Worm (Caenorhabditis elegans) whole organism, early embryonic: Measurements from ENCODE around the gene srx-22.
A peak's percentile ranks its signal among the peaks of the same experiment; 100 is the strongest.

Experiments used
- B0310.2 ChIP-seq: sonication (generic microtip); optimal IDR thresholded peaks from 2 replicates; lab custom pipeline; 2016; ENCODE audit warnings: mild to moderate bottlenecking, missing genetic modification characterization, missing compliant biosample characterization
- F13C5.2 ChIP-seq: sonication (generic microtip); optimal IDR thresholded peaks from 2 replicates; lab custom pipeline; 2017; ENCODE audit warnings: mild to moderate bottlenecking, missing genetic modification characterization, inconsistent platforms, missing compliant biosample characterization
- aly-1 ChIP-seq: sonication (generic microtip); optimal IDR thresholded peaks from 2 replicates; lab custom pipeline; 2016; ENCODE audit warnings: missing genetic modification characterization, missing compliant biosample characterization
- ama-1 ChIP-seq: fragments of 150-350 bp; optimal IDR thresholded peaks from 2 replicates; lab custom pipeline; 2014
- ceh-13 ChIP-seq: fragments of 200-800 bp; sonication (Bioruptor generic); optimal IDR thresholded peaks from 2 replicates; lab custom pipeline; 2018; ENCODE audit warnings: mild to moderate bottlenecking, missing genetic modification characterization, missing compliant biosample characterization
- ceh-36 ChIP-seq: sonication (generic microtip); optimal IDR thresholded peaks from 2 replicates; lab custom pipeline; 2016; ENCODE audit warnings: missing genetic modification characterization, inconsistent platforms, missing compliant biosample characterization
- ets-7 ChIP-seq: sonication (generic microtip); optimal IDR thresholded peaks from 2 replicates; lab custom pipeline; 2016; ENCODE audit warnings: missing genotype, missing genetic modification characterization, missing compliant biosample characterization
- flt-1 ChIP-seq: fragments of 200-800 bp; sonication (Bioruptor generic); IDR thresholded peaks from 2 replicates; pipeline ENCODE4 v1.3.6; 2022; ENCODE audit warnings: missing genetic modification characterization, missing compliant biosample characterization
- hmbx-1 ChIP-seq: sonication (generic microtip); optimal IDR thresholded peaks from 2 replicates; lab custom pipeline; 2016; ENCODE audit warnings: mild to moderate bottlenecking, missing genetic modification characterization, missing compliant biosample characterization
- hmg-4 ChIP-seq: fragments of 200-800 bp; sonication (Bioruptor generic); optimal IDR thresholded peaks from 2 replicates; lab custom pipeline; 2018; ENCODE audit warnings: mild to moderate bottlenecking, missing genetic modification characterization, missing compliant biosample characterization
- hnd-1 ChIP-seq: sonication (generic microtip); optimal IDR thresholded peaks from 2 replicates; lab custom pipeline; 2016; ENCODE audit warnings: missing genetic modification characterization, missing compliant biosample characterization
- pes-1 ChIP-seq: fragments of 200-800 bp; sonication (Bioruptor generic); IDR thresholded peaks from 2 replicates; pipeline ENCODE4 v1.3.6; 2022; ENCODE audit warnings: missing genetic modification reagents, missing genetic modification characterization, missing compliant biosample characterization
- scrt-1 ChIP-seq: fragments of 200-800 bp; sonication (Bioruptor generic); IDR thresholded peaks from 2 replicates; pipeline ENCODE4 v1.3.6; 2022; ENCODE audit warnings: missing genetic modification characterization, missing compliant biosample characterization
- sea-1 ChIP-seq: fragments of 200-800 bp; sonication (Bioruptor generic); conservative IDR thresholded peaks from 2 replicates; pipeline ENCODE4 v1.3.6; 2022; ENCODE audit warnings: missing genetic modification characterization, missing compliant biosample characterization
- tbx-11 ChIP-seq: fragments of 200-800 bp; sonication (Bioruptor generic); IDR thresholded peaks from 2 replicates; pipeline ENCODE4 v1.3.6; 2022; ENCODE audit warnings: missing genetic modification characterization, missing compliant biosample characterization
- tbx-37 ChIP-seq: fragments of 200-800 bp; sonication (Bioruptor generic); conservative IDR thresholded peaks from 2 replicates; pipeline ENCODE4 v1.3.6; 2022; ENCODE audit warnings: missing genetic modification reagents, missing genetic modification characterization, missing compliant biosample characterization
- tra-4 ChIP-seq: sonication (generic microtip); optimal IDR thresholded peaks from 2 replicates; lab custom pipeline; 2017; ENCODE audit warnings: missing genetic modification characterization, missing compliant biosample characterization

The srx-22 gene

ce11 chrV:646129-646528 is 33.6 kb upstream of the srx-22 start, which contains the start of gene F48G7.12:
TSS of gene F48G7.12 (minus strand) at chrV:646229.
- TF ChIP-seq aly-1: no peak
- no peak for TF ChIP-seq ceh-13 (GFP tag; lab: Kevin White, UChicago)
- TF ChIP-seq flt-1 (GFP tag; lab: Robert Waterston, UW): no peak
- no peak for TF ChIP-seq hmg-4 (GFP tag; lab: Kevin White, UChicago)
- no peak for TF ChIP-seq sea-1 (GFP tag; lab: Robert Waterston, UW)
- no peak for TF ChIP-seq ceh-36 (tag; lab: Kevin White, UChicago)
- TF ChIP-seq F13C5.2 (tag; lab: Kevin White, UChicago): no peak
- TF ChIP-seq hnd-1 (tag; lab: Kevin White, UChicago): no peak
- no peak for TF ChIP-seq ets-7 (tag; lab: Kevin White, UChicago)
- no peak for TF ChIP-seq tbx-37 (GFP tag; lab: Robert Waterston, UW)
- no peak for TF ChIP-seq ama-1 (lab: Kevin White, UChicago)
- TF ChIP-seq scrt-1 (GFP tag; lab: Robert Waterston, UW): no peak
- TF ChIP-seq B0310.2 (tag; lab: Kevin White, UChicago): no peak
- no peak for TF ChIP-seq hmbx-1
- TF ChIP-seq tra-4 (tag; lab: Kevin White, UChicago): no peak
- TF ChIP-seq tbx-11: no peak
- no peak for TF ChIP-seq pes-1 (GFP tag; lab: Robert Waterston, UW)

ce11 chrV:646888-647287 is 32.9 kb upstream of the srx-22 start, which contains the start of gene ugt-42:
TSS of gene ugt-42 (plus strand) at chrV:647188.
- TF ChIP-seq hnd-1 (tag; lab: Kevin White, UChicago): no peak
- TF ChIP-seq tra-4 (tag; lab: Kevin White, UChicago): no peak
- no peak for TF ChIP-seq B0310.2 (tag; lab: Kevin White, UChicago)
- no peak for TF ChIP-seq tbx-11
- TF ChIP-seq ceh-13 (GFP tag; lab: Kevin White, UChicago): no peak
- no peak for TF ChIP-seq ets-7 (tag; lab: Kevin White, UChicago)
- no peak for TF ChIP-seq tbx-37 (GFP tag; lab: Robert Waterston, UW)
- TF ChIP-seq pes-1 (GFP tag; lab: Robert Waterston, UW): no peak
- no peak for TF ChIP-seq scrt-1 (GFP tag; lab: Robert Waterston, UW)
- TF ChIP-seq F13C5.2 (tag; lab: Kevin White, UChicago): no peak
- no peak for TF ChIP-seq hmbx-1
- no peak for TF ChIP-seq ceh-36 (tag; lab: Kevin White, UChicago)
- no peak for TF ChIP-seq ama-1 (lab: Kevin White, UChicago)
- TF ChIP-seq hmg-4 (GFP tag; lab: Kevin White, UChicago): no peak
- TF ChIP-seq aly-1: no peak
- no peak for TF ChIP-seq flt-1 (GFP tag; lab: Robert Waterston, UW)
- TF ChIP-seq sea-1 (GFP tag; lab: Robert Waterston, UW): no peak

DNA sequence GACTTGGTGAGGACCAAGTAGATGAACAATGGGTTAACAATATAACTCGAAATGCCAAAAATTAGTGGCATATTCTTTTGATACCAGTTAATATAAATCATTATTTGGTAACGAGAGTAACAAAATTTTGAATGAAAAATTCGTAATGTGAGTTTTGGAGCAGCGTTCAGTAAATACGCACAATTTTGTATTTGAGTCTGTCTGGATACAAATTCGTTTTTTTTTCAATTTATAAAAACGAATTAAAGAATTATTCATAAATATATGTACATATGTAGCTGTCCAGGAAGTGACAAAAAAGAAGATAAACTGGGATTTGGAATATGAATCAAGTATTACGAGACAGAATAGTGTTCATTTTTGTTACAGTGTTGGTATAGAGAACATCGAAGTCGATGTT is 26.8 kb upstream of the srx-22 start, which contains the start of gene srj-5:
TSS of gene srj-5 (minus strand) at position 101 of the 400 bp plus-strand sequence.
- TF ChIP-seq hnd-1 (tag; lab: Kevin White, UChicago) (no peak), B0310.2 (tag; lab: Kevin White, UChicago) (no peak), ets-7 (tag; lab: Kevin White, UChicago) (no peak), F13C5.2 (tag; lab: Kevin White, UChicago) (no peak), ama-1 (lab: Kevin White, UChicago) (no peak)

- TF ChIP-seq hmg-4 (GFP tag; lab: Kevin White, UChicago): no peak
Observed at ce11 chrV:654402-654801, 25.4 kb upstream of the srx-22 start, which contains the start of gene srj-6. TSS of gene srj-6 (minus strand) at chrV:654502.

DNA sequence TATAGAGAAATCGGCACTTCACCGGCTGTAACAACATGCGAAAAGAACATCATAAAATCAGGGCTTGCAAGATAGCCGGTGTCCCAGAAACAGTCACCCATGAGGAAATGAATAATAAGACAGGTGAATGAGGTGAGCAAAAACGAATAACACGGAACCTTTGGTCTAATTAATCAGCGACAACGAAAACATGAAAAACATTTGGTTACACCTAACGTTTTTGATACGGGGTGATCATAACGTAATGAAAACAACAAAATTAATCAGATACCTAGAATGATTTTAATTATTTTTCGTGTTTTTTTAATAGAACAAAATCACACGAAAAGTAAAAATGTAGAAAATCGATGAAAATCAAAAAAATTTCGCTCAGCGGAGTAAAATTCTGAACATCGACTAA is 23.9 kb upstream of the srx-22 start, which contains the start of gene srh-245:
TSS of gene srh-245 (minus strand) at position 101 of the 400 bp plus-strand sequence.
- no peak for TF ChIP-seq sea-1 (GFP tag; lab: Robert Waterston, UW)
- TF ChIP-seq ceh-13 (GFP tag; lab: Kevin White, UChicago): no peak
- no peak for TF ChIP-seq hnd-1 (tag; lab: Kevin White, UChicago)
- TF ChIP-seq pes-1 (GFP tag; lab: Robert Waterston, UW): no peak
- TF ChIP-seq scrt-1 (GFP tag; lab: Robert Waterston, UW): no peak
- no peak for TF ChIP-seq tbx-37 (GFP tag; lab: Robert Waterston, UW)
- TF ChIP-seq ceh-36 (tag; lab: Kevin White, UChicago): no peak
- no peak for TF ChIP-seq B0310.2 (tag; lab: Kevin White, UChicago)
- no peak for TF ChIP-seq F13C5.2 (tag; lab: Kevin White, UChicago)
- no peak for TF ChIP-seq tra-4 (tag; lab: Kevin White, UChicago)
- TF ChIP-seq ama-1 (lab: Kevin White, UChicago): no peak
- TF ChIP-seq aly-1: no peak
- no peak for TF ChIP-seq flt-1 (GFP tag; lab: Robert Waterston, UW)
- no peak for TF ChIP-seq ets-7 (tag; lab: Kevin White, UChicago)

DNA sequence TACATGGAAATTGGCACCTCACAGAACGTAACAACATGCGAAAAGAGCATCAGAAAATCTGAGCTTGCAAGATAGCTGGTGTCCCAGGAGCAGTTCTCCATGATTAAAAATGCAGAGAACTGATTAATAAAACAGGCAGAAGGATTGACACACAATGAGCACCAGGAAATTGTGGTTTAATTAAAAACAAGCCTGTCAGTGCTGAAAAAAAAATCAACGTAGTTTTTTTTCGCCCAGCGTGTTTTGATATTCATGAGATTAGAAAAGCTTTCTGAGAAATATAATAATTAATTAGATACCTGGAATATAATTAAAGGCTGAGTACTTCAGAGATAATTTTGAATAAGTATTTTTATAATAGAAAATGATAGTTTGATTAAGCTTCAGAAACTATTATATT is 22.1 kb upstream of the srx-22 start, which contains the start of gene srh-246:
TSS of gene srh-246 (minus strand) at position 101 of the 400 bp plus-strand sequence.
- no peak for TF ChIP-seq tbx-37 (GFP tag; lab: Robert Waterston, UW)
- no peak for TF ChIP-seq ceh-13 (GFP tag; lab: Kevin White, UChicago)
- no peak for TF ChIP-seq B0310.2 (tag; lab: Kevin White, UChicago)
- no peak for TF ChIP-seq tra-4 (tag; lab: Kevin White, UChicago)
- no peak for TF ChIP-seq ceh-36 (tag; lab: Kevin White, UChicago)
- no peak for TF ChIP-seq ets-7 (tag; lab: Kevin White, UChicago)
- no peak for TF ChIP-seq pes-1 (GFP tag; lab: Robert Waterston, UW)
- no peak for TF ChIP-seq F13C5.2 (tag; lab: Kevin White, UChicago)
- TF ChIP-seq tbx-11: no peak
- no peak for TF ChIP-seq scrt-1 (GFP tag; lab: Robert Waterston, UW)
- TF ChIP-seq ama-1 (lab: Kevin White, UChicago): no peak
- no peak for TF ChIP-seq hnd-1 (tag; lab: Kevin White, UChicago)
- TF ChIP-seq aly-1: no peak
- no peak for TF ChIP-seq hmg-4 (GFP tag; lab: Kevin White, UChicago)
- no peak for TF ChIP-seq sea-1 (GFP tag; lab: Robert Waterston, UW)

- TF ChIP-seq tbx-11: peak; percentile 45; the same call in 1 of the 2 replicates
- TF ChIP-seq tbx-37 (GFP tag; lab: Robert Waterston, UW): peak; percentile 75
Observed at ce11 chrV:658140-658539, 21.6 kb upstream of the srx-22 start.
